Worm (Caenorhabditis elegans) whole organism, L1 larva: Measurements from ENCODE around the gene R02D1.2.
"Not testable (repeated sequence)": the region's sequence is repeated elsewhere in the genome, so short reads cannot be mapped to it uniquely, and the experiment has no call there.

Experiments used
- C04F5.9 ChIP-seq: sonication (generic microtip); optimal IDR thresholded peaks from 2 replicates; lab custom pipeline; 2016; ENCODE audit warnings: missing genetic modification characterization, missing compliant biosample characterization
- Y116A8C.19 ChIP-seq: sonication (generic microtip); optimal IDR thresholded peaks from 2 replicates; lab custom pipeline; 2016; ENCODE audit warnings: missing compliant biosample characterization, missing genetic modification characterization, borderline replicate concordance
- blmp-1 ChIP-seq: fragments of 150-350 bp; optimal IDR thresholded peaks from 2 replicates; lab custom pipeline; 2014; ENCODE audit warnings: missing biosample characterization, missing genetic modification characterization
- ceh-88 ChIP-seq: fragments of 200-800 bp; sonication (Bioruptor generic); IDR thresholded peaks from 2 replicates; pipeline ENCODE4 v1.3.6; 2022; ENCODE audit warnings: missing genetic modification characterization, missing compliant biosample characterization
- ceh-90 ChIP-seq: sonication (generic microtip); optimal IDR thresholded peaks from 2 replicates; lab custom pipeline; 2016; ENCODE audit warnings: missing genetic modification characterization, missing compliant biosample characterization
- ces-1 ChIP-seq: fragments of 150-350 bp; optimal IDR thresholded peaks from 2 replicates; lab custom pipeline; 2014; ENCODE audit warnings: missing biosample characterization, missing genetic modification reagents, missing genetic modification characterization
- dsc-1 ChIP-seq: sonication (generic microtip); optimal IDR thresholded peaks from 2 replicates; lab custom pipeline; 2016; ENCODE audit warnings: mild to moderate bottlenecking, missing genetic modification characterization, missing compliant biosample characterization
- elt-2 ChIP-seq: sonication (generic microtip); optimal IDR thresholded peaks from 2 replicates; lab custom pipeline; 2016; ENCODE audit warnings: missing genetic modification characterization, mild to moderate bottlenecking, inconsistent platforms, missing compliant biosample characterization, missing genetic modification reagents
- fkh-8 ChIP-seq: sonication (generic microtip); optimal IDR thresholded peaks from 2 replicates; lab custom pipeline; 2016; ENCODE audit warnings: mild to moderate bottlenecking, missing genetic modification characterization, missing compliant biosample characterization
- hlh-4 ChIP-seq: sonication (generic microtip); optimal IDR thresholded peaks from 2 replicates; lab custom pipeline; 2016; ENCODE audit warnings: mild to moderate bottlenecking, missing genetic modification characterization, missing compliant biosample characterization
- isw-1 ChIP-seq: fragments of 200-800 bp; sonication (Bioruptor generic); IDR thresholded peaks from 2 replicates; pipeline ENCODE4 v1.3.6; 2022; ENCODE audit warnings: missing genetic modification characterization, missing compliant biosample characterization
- jun-1 ChIP-seq: fragments of 150-350 bp; optimal IDR thresholded peaks from 2 replicates; lab custom pipeline; 2014; ENCODE audit warnings: missing biosample characterization, missing genetic modification reagents, missing genetic modification characterization
- lin-13 ChIP-seq: fragments of 150-350 bp; optimal IDR thresholded peaks from 2 replicates; lab custom pipeline; 2014; ENCODE audit warnings: missing biosample characterization, missing genetic modification reagents, missing genetic modification characterization
- lin-14 ChIP-seq: fragments of 200-800 bp; sonication (Bioruptor generic); optimal IDR thresholded peaks from 2 replicates; lab custom pipeline; 2018; ENCODE audit warnings: mild to moderate bottlenecking, missing genetic modification characterization, moderate library complexity, missing compliant biosample characterization
- lin-35 ChIP-seq, 2 experiments: fragments of 150-350 bp; optimal IDR thresholded peaks; 2 replicates each; lab custom pipeline; 2014; ENCODE audit warnings: missing biosample characterization in 2 of 2, missing genetic modification characterization in 2 of 2, missing genetic modification reagents in 2 of 2
- lin-39 ChIP-seq: fragments of 150-350 bp; optimal IDR thresholded peaks from 2 replicates; lab custom pipeline; 2014; ENCODE audit warnings: missing biosample characterization, missing genetic modification reagents, missing genetic modification characterization
- mep-1 ChIP-seq: fragments of 150-350 bp; optimal IDR thresholded peaks from 2 replicates; lab custom pipeline; 2014; ENCODE audit warnings: missing biosample characterization, missing genetic modification characterization
- nhr-11 ChIP-seq: fragments of 150-350 bp; optimal IDR thresholded peaks from 2 replicates; lab custom pipeline; 2014; ENCODE audit warnings: missing biosample characterization, missing genetic modification characterization
- nhr-19 ChIP-seq: fragments of 200-800 bp; sonication (Bioruptor generic); conservative IDR thresholded peaks from 2 replicates; pipeline ENCODE4 v1.3.6; 2022; ENCODE audit warnings: missing genetic modification characterization, missing compliant biosample characterization
- nhr-20 ChIP-seq: sonication (generic microtip); optimal IDR thresholded peaks from 2 replicates; lab custom pipeline; 2016; ENCODE audit warnings: mild to moderate bottlenecking, missing genetic modification characterization, missing compliant biosample characterization
- nhr-237 ChIP-seq: fragments of 150-350 bp; optimal IDR thresholded peaks from 2 replicates; lab custom pipeline; 2014; ENCODE audit warnings: missing biosample characterization, missing genetic modification characterization
- nhr-71 ChIP-seq: sonication (generic microtip); optimal IDR thresholded peaks from 2 replicates; lab custom pipeline; 2016; ENCODE audit warnings: mild to moderate bottlenecking, missing genetic modification characterization, moderate library complexity, missing compliant biosample characterization
- nhr-77 ChIP-seq: fragments of 150-350 bp; optimal IDR thresholded peaks from 2 replicates; lab custom pipeline; 2014; ENCODE audit warnings: missing biosample characterization, missing genetic modification characterization
- nhr-85 ChIP-seq: sonication (generic microtip); peaks from one replicate; lab custom pipeline; 2016; ENCODE audit warnings: missing genetic modification characterization, inconsistent platforms, missing compliant biosample characterization
- pax-3 ChIP-seq: fragments of 200-800 bp; sonication (Bioruptor generic); optimal IDR thresholded peaks from 2 replicates; lab custom pipeline; 2018; ENCODE audit warnings: mild to moderate bottlenecking, missing genetic modification characterization, moderate library complexity, missing compliant biosample characterization
- pqm-1 ChIP-seq: sonication (generic microtip); optimal IDR thresholded peaks from 3 replicates; lab custom pipeline; 2017; ENCODE audit warnings: missing biosample characterization, missing genetic modification characterization
- rnt-1 ChIP-seq: sonication (generic microtip); optimal IDR thresholded peaks from 2 replicates; lab custom pipeline; 2016; ENCODE audit warnings: mild to moderate bottlenecking, missing genetic modification characterization, moderate library complexity, missing compliant biosample characterization
- sup-37 ChIP-seq: fragments of 200-800 bp; sonication (Bioruptor generic); optimal IDR thresholded peaks from 2 replicates; lab custom pipeline; 2018; ENCODE audit warnings: mild to moderate bottlenecking, missing genetic modification characterization, missing compliant biosample characterization
- swsn-7 ChIP-seq: sonication (generic microtip); optimal IDR thresholded peaks from 2 replicates; lab custom pipeline; 2016; ENCODE audit warnings: missing genetic modification characterization, missing compliant biosample characterization
- unc-130 ChIP-seq: fragments of 150-350 bp; optimal IDR thresholded peaks from 2 replicates; lab custom pipeline; 2017; ENCODE audit warnings: missing biosample characterization, missing genetic modification characterization, inconsistent platforms
- unc-30 ChIP-seq: sonication (generic microtip); optimal IDR thresholded peaks from 2 replicates; lab custom pipeline; 2017; ENCODE audit warnings: missing biosample characterization, missing genetic modification characterization
- unc-62 ChIP-seq: fragments of 150-350 bp; optimal IDR thresholded peaks from 2 replicates; lab custom pipeline; 2014; ENCODE audit warnings: missing biosample characterization, missing genetic modification reagents, missing genetic modification characterization
- unc-98 ChIP-seq: fragments of 200-800 bp; sonication (Bioruptor generic); IDR thresholded peaks from 2 replicates; pipeline ENCODE4 v1.3.6; 2022; ENCODE audit warnings: missing genetic modification characterization, missing compliant biosample characterization
- ztf-11 ChIP-seq, 2 experiments: sonication (generic microtip); optimal IDR thresholded peaks; 2 replicates each; lab custom pipeline; 2016 to 2017; ENCODE audit warnings: missing genetic modification characterization in 2 of 2, missing biosample characterization in 1 of 2, missing compliant biosample characterization in 1 of 2
- ztf-4 ChIP-seq: fragments of 150-350 bp; optimal IDR thresholded peaks from 2 replicates; lab custom pipeline; 2014; ENCODE audit warnings: missing biosample characterization, missing genetic modification characterization

R02D1.2 gene

DNA sequence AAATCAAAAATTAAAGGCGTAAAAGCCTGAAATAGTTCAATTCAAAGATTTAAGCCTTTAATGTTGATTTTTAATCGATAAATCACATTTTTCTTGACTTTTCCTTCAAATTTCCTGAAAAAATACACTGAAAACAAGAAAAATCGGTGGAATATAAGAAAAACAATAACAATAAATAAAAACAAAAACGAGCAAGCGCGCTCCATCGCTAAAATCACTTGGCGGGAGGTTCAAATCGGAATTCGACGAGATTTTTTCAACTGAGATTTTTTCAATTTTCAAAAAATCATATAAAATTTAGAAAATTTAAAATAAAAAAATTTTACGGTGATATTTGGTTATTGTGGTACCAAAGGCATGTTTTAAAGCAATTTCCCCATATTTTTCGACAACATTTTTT lies 16.9 kb upstream of the R02D1.2 start (continued):
- TF ChIP-seq Y116A8C.19 (no peak), ces-1 (GFP tag; lab: Kevin White, UChicago) (no peak), nhr-77 (tag; lab: Kevin White, UChicago) (no peak), lin-39 (tag; lab: Kevin White, UChicago) (no peak), C04F5.9 (tag; lab: Kevin White, UChicago) (no peak), dsc-1 (tag; lab: Kevin White, UChicago) (no peak), unc-98 (GFP tag; lab: Robert Waterston, UW) (no peak), pax-3 (tag; lab: Kevin White, UChicago) (no peak), nhr-237 (tag; lab: Kevin White, UChicago) (no peak), ztf-4 (no peak), mep-1 (no peak), ztf-11 (tag; optimal IDR thresholded peaks at IDR 0.05; lab: Kevin White, UChicago) (no peak), lin-13 (GFP tag; lab: Kevin White, UChicago) (no peak), sup-37 (no peak), hlh-4 (tag; lab: Kevin White, UChicago) (no peak), unc-62 (no peak), blmp-1 (tag; lab: Kevin White, UChicago) (no peak), pqm-1 (tag; lab: Kevin White, UChicago) (no peak)
- TF ChIP-seq, all 84 proteins: peak for 7

DNA sequence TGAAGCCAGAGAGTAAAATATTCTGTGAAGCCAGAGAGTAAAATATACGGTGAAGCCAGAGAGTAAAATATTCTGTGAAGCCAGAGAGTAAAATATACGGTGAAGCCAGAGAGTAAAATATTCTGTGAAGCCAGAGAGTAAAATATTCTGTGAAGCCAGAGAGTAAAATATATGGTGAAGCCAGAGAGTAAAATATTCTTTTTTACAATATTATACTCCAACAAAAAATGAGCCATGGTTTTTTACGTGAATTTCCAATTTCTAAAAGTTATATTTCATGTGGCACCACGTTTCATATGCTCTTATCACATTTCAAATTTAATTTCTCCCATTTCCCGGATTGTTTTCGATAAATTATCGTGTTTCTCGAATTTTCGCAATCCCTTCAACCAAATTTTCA lies 13.9 kb upstream of the R02D1.2 start, which contains the start of gene irld-1:
irld-1 (plus strand) TSS at position 301 of the 400 bp plus-strand sequence.
- not testable (repeated sequence) for TF ChIP-seq jun-1 (tag; lab: Kevin White, UChicago); fkh-8 (tag; lab: Kevin White, UChicago); ceh-88

DNA sequence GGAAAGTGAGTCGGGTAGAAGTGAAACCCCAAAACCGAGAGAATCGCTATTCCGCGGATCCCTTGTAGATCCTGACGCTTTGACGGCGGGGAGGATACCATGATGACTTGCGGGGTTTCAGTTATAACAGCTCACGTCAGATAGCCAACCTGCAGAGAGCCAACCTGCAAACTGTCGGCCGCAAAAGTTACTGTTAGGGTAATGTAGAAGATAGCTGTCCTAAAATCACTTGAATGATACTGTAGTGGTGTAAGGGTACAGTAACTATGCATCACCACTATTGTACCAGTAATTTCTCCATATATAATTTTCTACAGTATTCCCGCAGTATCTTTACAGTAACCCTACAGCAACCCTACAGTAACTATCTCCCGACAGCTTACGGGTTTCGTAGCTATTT lies 9.8 kb upstream of the R02D1.2 start, which contains the start of gene oac-12:
oac-12 (minus strand) TSS at position 101 of the 400 bp plus-strand sequence.
- TF ChIP-seq nhr-85 (tag; lab: Kevin White, UChicago), result peak; percentile 2
- no peak for TF ChIP-seq lin-35 (GFP tag; optimal IDR thresholded peaks at IDR 0.05; lab: Kevin White, UChicago)
- TF ChIP-seq unc-30 (tag; lab: Kevin White, UChicago), result no peak

DNA sequence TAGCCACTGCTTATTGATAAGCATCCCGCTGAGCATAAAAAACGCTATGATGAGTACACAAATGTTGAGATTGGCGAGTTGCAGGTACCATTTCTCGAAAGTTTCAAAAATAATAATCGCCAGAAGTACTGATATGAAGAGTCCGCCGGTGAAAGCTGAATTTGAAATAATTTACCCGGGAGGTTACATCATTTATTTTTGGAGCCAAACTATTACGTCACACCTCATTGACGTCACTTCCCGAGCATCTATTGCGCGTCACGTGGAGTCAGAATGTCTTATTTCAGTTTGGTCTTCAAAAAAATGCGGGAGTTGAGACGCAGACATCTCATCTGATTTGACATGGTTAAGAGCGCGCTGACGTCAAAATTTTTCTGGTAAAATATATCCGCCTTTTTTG lies 8.2 kb upstream of the R02D1.2 start:
- TF ChIP-seq ceh-90 (tag; lab: Kevin White, UChicago), result no peak

DNA sequence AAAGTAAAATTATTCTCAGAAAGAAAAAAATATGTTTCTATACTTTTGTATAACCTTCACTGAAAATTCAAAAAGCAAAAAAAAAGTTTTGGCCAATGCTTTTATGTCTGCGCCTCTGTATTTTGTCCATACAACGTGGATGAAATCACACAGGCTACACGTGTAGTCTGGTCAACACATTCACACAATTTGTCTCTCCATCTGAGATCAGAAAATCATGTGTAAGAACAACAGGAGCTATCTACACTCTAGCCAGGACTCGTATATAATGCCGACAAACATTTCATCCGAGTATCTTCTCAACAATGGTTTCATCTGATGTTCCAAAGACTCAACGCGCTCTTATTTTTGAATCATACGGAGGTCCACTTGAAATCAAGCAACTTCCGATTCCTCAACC lies 4.2 kb upstream of the R02D1.2 start, which contains the start of gene D2063.1:
D2063.1 (plus strand) TSS at position 281 of the 400 bp plus-strand sequence.
- TF ChIP-seq rnt-1 (tag; lab: Kevin White, UChicago) (peak; percentile 58), swsn-7 (tag; lab: Kevin White, UChicago) (no peak), lin-14 (GFP tag; lab: Kevin White, UChicago) (peak; percentile 34), unc-130 (tag; lab: Kevin White, UChicago) (no peak), lin-39 (tag; lab: Kevin White, UChicago) (no peak), nhr-11 (tag; lab: Kevin White, UChicago) (peak; percentile 13), nhr-71 (tag; lab: Kevin White, UChicago) (peak; percentile 53), nhr-20 (peak; percentile 44), isw-1 (GFP tag; lab: Robert Waterston, UW) (no peak), nhr-19 (GFP tag; lab: Robert Waterston, UW) (peak; percentile 18; the same call in 1 of the 2 replicates), elt-2 (tag; lab: Kevin White, UChicago) (no peak)
- TF ChIP-seq, all 84 proteins: peak for 6
